Worm (Caenorhabditis elegans): Measurements from ENCODE around the gene fbxa-147.

Gene fbxa-147

DNA sequence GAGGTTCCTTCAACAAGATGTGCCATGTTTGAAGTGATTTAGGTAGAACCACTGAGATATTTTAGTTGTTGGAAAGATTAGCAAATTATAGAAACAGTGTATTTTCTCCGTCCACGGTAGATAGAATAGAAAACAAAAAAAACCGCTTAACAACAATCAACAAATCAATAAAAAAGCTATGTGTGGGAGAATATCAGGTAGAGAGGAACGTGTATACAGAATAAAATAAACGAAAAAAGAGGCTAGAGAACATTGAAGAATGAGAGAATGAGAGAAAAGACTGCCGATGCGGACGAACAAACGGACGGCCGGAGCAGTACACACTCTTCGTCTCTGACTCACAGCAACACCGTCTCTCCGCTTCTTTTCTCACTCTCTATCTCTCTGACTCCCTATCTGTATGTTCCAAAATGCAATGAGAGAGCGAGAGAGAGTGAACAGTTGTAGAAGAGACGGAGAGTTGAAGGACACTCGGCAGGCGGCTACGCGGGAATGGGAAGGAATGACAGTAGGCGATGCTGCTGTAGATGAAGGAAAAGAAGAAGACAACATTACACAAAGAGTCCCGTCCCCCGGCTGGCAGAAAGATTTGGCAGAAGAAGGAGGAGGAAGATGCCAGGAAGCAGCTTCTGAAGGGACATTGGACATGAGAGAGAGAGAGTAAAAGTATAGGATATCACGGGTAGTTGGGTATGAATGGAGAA, 19.5 kb upstream of the fbxa-147 start, which contains the start of gene unc-112 (continued):
- TF ChIP-seq nhr-71 (tag; optimal IDR thresholded peaks at IDR 0.05) = peak; percentile 85
- TF ChIP-seq lin-13 (GFP tag; optimal IDR thresholded peaks at IDR 0.05) = peak; percentile 1
- peak; percentile 74 for TF ChIP-seq swsn-7 (tag; optimal IDR thresholded peaks at IDR 0.05)
- peak; percentile 43 for TF ChIP-seq ztf-4 (tag; optimal IDR thresholded peaks at IDR 0.05)
- TF ChIP-seq nhr-19 (GFP tag; conservative IDR thresholded peaks at IDR 0.05) = peak; percentile 62
- TF ChIP-seq aly-2 (tag; optimal IDR thresholded peaks at IDR 0.05) = peak; percentile 5
- peak; percentile 20 for TF ChIP-seq unc-130 (tag; optimal IDR thresholded peaks at IDR 0.05)
- TF ChIP-seq rnt-1 (tag; optimal IDR thresholded peaks at IDR 0.05) = peak; percentile 64
- TF ChIP-seq snu-23 (GFP tag; optimal IDR thresholded peaks at IDR 0.05) = peak; percentile 84
- TF ChIP-seq fos-1 (tag; optimal IDR thresholded peaks at IDR 0.05) = peak; percentile 75
- TF ChIP-seq alr-1 (tag; optimal IDR thresholded peaks at IDR 0.05; ENCODE audit: borderline replicate concordance) = no peak
- peak; percentile 76 for TF ChIP-seq nhr-20 (tag; optimal IDR thresholded peaks at IDR 0.05)

DNA sequence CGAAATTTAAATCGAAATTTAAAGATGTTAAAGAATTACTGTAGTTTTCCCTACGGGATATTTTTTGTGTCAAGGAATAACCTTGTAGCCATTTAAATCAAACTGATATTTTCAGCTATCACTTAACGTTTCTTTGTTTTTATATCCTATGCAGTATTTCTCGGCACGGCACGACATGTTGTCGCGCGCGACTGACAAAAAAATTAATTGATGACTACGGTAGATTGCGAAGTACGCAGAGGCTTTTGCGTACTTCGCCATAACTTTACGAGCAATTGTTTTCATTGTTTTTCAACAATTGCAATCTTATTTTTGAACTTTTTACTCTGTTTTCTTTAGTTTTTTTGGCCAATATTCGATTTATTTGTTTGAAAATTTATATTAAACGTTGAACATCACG, 18.3 kb upstream of the fbxa-147 start:
- TF ChIP-seq xbp-1 (tag; optimal IDR thresholded peaks at IDR 0.05) (no peak), blmp-1 (tag; optimal IDR thresholded peaks at IDR 0.05) (no peak), snpc-4 (tag; optimal IDR thresholded peaks at IDR 0.05) (no peak), unc-62 (GFP tag; optimal IDR thresholded peaks at IDR 0.05) (no peak), sptf-1 (tag; optimal IDR thresholded peaks at IDR 0.05) (no peak), unc-98 (GFP tag; IDR thresholded peaks at IDR 0.05) (no peak), ces-1 (GFP tag; optimal IDR thresholded peaks at IDR 0.05) (no peak), ztf-11 (tag; optimal IDR thresholded peaks at IDR 0.05) (no peak), ceh-90 (tag; optimal IDR thresholded peaks at IDR 0.05) (no peak), egl-13 (tag; optimal IDR thresholded peaks at IDR 0.05) (no peak), mef-2 (tag; optimal IDR thresholded peaks at IDR 0.05) (no peak), fkh-10 (GFP tag; optimal IDR thresholded peaks at IDR 0.05) (no peak)

DNA sequence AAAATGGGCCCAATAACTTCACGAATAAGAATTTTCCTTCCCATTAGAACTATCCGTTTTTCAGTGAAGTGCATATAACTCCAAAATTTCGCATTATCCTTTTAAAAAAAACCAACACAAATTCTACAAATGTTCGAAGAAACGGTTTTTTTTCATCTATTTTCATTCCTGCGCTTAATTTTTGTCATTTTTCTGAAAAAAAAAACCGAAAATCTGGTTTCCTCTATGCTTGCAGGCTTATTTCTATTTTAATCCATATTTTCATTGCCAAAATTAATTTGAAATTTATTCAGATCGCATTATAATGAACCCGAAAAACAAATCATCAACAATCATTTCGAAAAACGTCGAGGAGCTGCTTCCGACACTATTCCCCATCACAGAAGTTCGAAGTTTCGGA, 17.6 kb upstream of the fbxa-147 start, which contains the start of gene set-5:
Gene set-5 (plus strand): TSS at position 301 of the 400 bp plus-strand sequence.
- no peak for TF ChIP-seq vab-15 (tag; optimal IDR thresholded peaks at IDR 0.05)

DNA sequence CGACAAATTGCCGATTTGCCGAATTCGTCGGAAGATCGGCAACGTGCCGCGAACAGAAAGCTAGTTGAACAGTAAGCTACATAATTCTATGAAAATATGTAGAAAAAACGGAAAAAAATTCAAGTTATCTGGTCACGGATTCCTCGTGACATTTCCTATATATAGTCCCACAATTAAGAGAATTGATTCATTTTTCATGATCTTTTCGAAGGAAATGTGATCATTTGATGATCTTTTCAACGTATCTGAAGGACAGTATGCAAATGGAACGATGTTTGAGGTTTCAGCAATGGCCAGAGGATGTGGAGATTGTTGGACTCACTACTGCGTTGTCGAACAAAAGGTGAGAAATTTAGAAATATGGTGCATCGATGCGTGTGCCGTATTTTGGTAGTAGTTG, 8.3 kb upstream of the fbxa-147 start, which contains the start of gene R08A2.9:
Gene R08A2.9 (plus strand): TSS at position 301 of the 400 bp plus-strand sequence.
- TF ChIP-seq hlh-4 (tag; optimal IDR thresholded peaks at IDR 0.05) (no peak), Y116A8C.19 (tag; optimal IDR thresholded peaks at IDR 0.05; ENCODE audit: borderline replicate concordance) (no peak), irx-1 (tag; optimal IDR thresholded peaks at IDR 0.05) (no peak), mep-1 (tag; optimal IDR thresholded peaks at IDR 0.05) (no peak), aly-2 (tag; optimal IDR thresholded peaks at IDR 0.05) (no peak), blmp-1 (tag; optimal IDR thresholded peaks at IDR 0.05) (no peak), egl-13 (tag; optimal IDR thresholded peaks at IDR 0.05) (no peak), lin-15B (tag; optimal IDR thresholded peaks at IDR 0.05) (no peak)

DNA sequence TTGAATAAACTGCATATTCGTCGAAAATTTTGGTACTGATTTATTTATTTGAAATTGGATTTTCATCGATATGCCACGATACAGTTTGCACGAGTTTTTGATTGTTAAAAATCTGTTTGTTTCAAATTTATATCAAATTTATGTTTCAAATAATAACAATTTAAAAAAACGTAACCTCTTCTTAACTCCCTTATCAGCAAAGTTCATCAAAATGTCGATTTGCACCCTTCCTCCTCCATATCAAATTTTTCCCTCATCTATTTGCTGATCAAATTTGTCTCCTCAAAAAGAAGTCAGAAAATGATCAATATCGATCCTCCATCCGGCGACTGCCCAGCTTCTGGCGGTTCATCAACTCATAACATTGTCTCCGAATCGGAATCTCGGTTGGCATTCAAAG, 5.2 kb upstream of the fbxa-147 start, which contains the start of gene ssp-33:
Gene ssp-33 (plus strand): TSS at position 301 of the 400 bp plus-strand sequence.
- TF ChIP-seq nhr-12 (tag; optimal IDR thresholded peaks at IDR 0.05) (no peak), vab-15 (tag; optimal IDR thresholded peaks at IDR 0.05) (no peak)

DNA sequence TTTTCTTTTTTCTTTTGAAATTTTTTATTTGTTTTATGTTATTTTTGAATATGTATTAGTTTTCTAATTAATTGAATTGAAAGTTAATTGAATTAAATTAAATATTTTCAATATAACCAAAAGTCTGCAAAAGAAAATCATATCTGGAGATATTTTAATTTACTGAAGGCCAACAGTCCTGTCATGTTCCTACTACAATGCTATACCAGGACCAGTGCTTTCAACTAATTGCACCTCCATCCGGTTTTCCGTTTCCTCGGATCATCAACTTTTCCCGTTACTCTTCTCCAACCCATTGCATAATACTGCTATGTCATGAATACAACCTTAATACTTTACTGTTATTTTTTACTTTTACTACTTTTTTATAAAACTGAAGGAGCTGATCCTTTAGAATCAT, 4.0 kb upstream of the fbxa-147 start, which contains the start of gene R08A2.5:
Gene R08A2.5 (plus strand): TSS at position 301 of the 400 bp plus-strand sequence.
- no peak for TF ChIP-seq fkh-8 (tag; optimal IDR thresholded peaks at IDR 0.05)
- no peak for TF ChIP-seq ama-1 (optimal IDR thresholded peaks at IDR 0.05)
- no peak for TF ChIP-seq xbp-1 (tag; optimal IDR thresholded peaks at IDR 0.05)
- no peak for TF ChIP-seq dpl-1 (GFP tag; optimal IDR thresholded peaks at IDR 0.05)
- TF ChIP-seq sox-4 (tag; optimal IDR thresholded peaks at IDR 0.05) = no peak
- TF ChIP-seq Y116A8C.19 (tag; optimal IDR thresholded peaks at IDR 0.05; ENCODE audit: borderline replicate concordance) = no peak
- no peak for TF ChIP-seq lin-39 (tag; optimal IDR thresholded peaks at IDR 0.05)
- no peak for TF ChIP-seq nhr-90 (tag; optimal IDR thresholded peaks at IDR 0.05; ENCODE audit: poor library complexity)
- no peak for TF ChIP-seq efl-1 (optimal IDR thresholded peaks at IDR 0.05)
- TF ChIP-seq efl-1 (GFP tag; optimal IDR thresholded peaks at IDR 0.05 in 1 of 2) = no peak
- no peak for TF ChIP-seq aha-1 (tag; optimal IDR thresholded peaks at IDR 0.05)
- TF ChIP-seq alr-1 (tag; optimal IDR thresholded peaks at IDR 0.05; ENCODE audit: borderline replicate concordance) = no peak
- no peak for TF ChIP-seq ceh-8 (GFP tag; optimal IDR thresholded peaks at IDR 0.05)
- no peak for TF ChIP-seq unc-62 (GFP tag; optimal IDR thresholded peaks at IDR 0.05)
